Fruit fly (Drosophila melanogaster): ENCODE results near the gene GMF.

GMF gene

dm6 chr2L:16268107-16268539, 34.6 kb downstream of the GMF start (continued):
- TF ChIP-seq pfk (GFP tag; optimal IDR thresholded peaks at IDR 0.05), result peak; percentile 66
- no peak for TF ChIP-seq CG6791 (GFP tag; IDR thresholded peaks at IDR 0.05; ENCODE audit: partially characterized antibody)
- no peak for TF ChIP-seq zen (tag; optimal IDR thresholded peaks at IDR 0.05)
- TF ChIP-seq ranshi (GFP tag; IDR thresholded peaks at IDR 0.05), result no peak
- no peak for TF ChIP-seq CG16815 (GFP tag; optimal IDR thresholded peaks at IDR 0.05)
- TF ChIP-seq Sry-β (GFP tag; optimal IDR thresholded peaks at IDR 0.05), result peak; percentile 16
- no peak for TF ChIP-seq CG1792 (GFP tag; optimal IDR thresholded peaks at IDR 0.05)
- TF ChIP-seq Nf-YB (GFP tag; optimal IDR thresholded peaks at IDR 0.05), result no peak
- TF ChIP-seq CG17912 (GFP tag; optimal IDR thresholded peaks at IDR 0.05), result peak; percentile 4
- TF ChIP-seq az2 (GFP tag; optimal IDR thresholded peaks at IDR 0.05), result no peak
- TF ChIP-seq Neu2 (GFP tag; optimal IDR thresholded peaks at IDR 0.05; ENCODE audit: borderline replicate concordance), result peak; percentile 8
- no peak for TF ChIP-seq CG8478 (optimal IDR thresholded peaks at IDR 0.05)
- peak; percentile 18 for TF ChIP-seq CG17385 (GFP tag; optimal IDR thresholded peaks at IDR 0.05)
- peak; percentile 2 for TF ChIP-seq CG33557 (GFP tag; optimal IDR thresholded peaks at IDR 0.05)
- no peak for TF ChIP-seq chm (GFP tag; IDR thresholded peaks at IDR 0.05)
- no peak for TF ChIP-seq stc (GFP tag; IDR thresholded peaks at IDR 0.05)
- no peak for TF ChIP-seq CG11696 (GFP tag; IDR thresholded peaks at IDR 0.05)
- TF ChIP-seq ttk (GFP tag; IDR thresholded peaks at IDR 0.05), result no peak
- TF ChIP-seq CG10274 (GFP tag; optimal IDR thresholded peaks at IDR 0.05), result no peak
- TF ChIP-seq sd (tag; optimal IDR thresholded peaks at IDR 0.05), result peak; percentile 57
- no peak for TF ChIP-seq dan (GFP tag; IDR thresholded peaks at IDR 0.05)
- peak; percentile 56 for TF ChIP-seq twi (tag; optimal IDR thresholded peaks at IDR 0.05)
- TF ChIP-seq CG6175 (GFP tag; IDR thresholded peaks at IDR 0.05), result no peak
- TF ChIP-seq NC2α (GFP tag; optimal IDR thresholded peaks at IDR 0.05), result no peak
- TF ChIP-seq CG31365 (tag; optimal IDR thresholded peaks at IDR 0.05), result no peak
- peak; percentile 25 for TF ChIP-seq nerfin-1 (tag; optimal IDR thresholded peaks at IDR 0.05)
- TF ChIP-seq Hmx (GFP tag; optimal IDR thresholded peaks at IDR 0.05), result no peak
- TF ChIP-seq CTCF (GFP tag; optimal IDR thresholded peaks at IDR 0.05), result peak; percentile 6
- TF ChIP-seq CG7357 (GFP tag; IDR thresholded peaks at IDR 0.05), result no peak
- no peak for TF ChIP-seq CG15011 (GFP tag; optimal IDR thresholded peaks at IDR 0.05)
- no peak for TF ChIP-seq CG9215 (GFP tag; IDR thresholded peaks at IDR 0.05)
- no peak for TF ChIP-seq CG8089 (GFP tag; optimal IDR thresholded peaks at IDR 0.05)
- TF ChIP-seq CG2875 (GFP tag; optimal IDR thresholded peaks at IDR 0.05), result no peak
- TF ChIP-seq CG3838 (GFP tag; optimal IDR thresholded peaks at IDR 0.05), result peak; percentile 54
- TF ChIP-seq hth (optimal IDR thresholded peaks at IDR 0.05), result no peak
- no peak for TF ChIP-seq CG3281 (GFP tag; optimal IDR thresholded peaks at IDR 0.05)
- TF ChIP-seq cg (GFP tag; optimal IDR thresholded peaks at IDR 0.05), result peak; percentile 49
- no peak for TF ChIP-seq repo (GFP tag; optimal IDR thresholded peaks at IDR 0.05)
- no peak for TF ChIP-seq sim (GFP tag; IDR thresholded peaks at IDR 0.05)
- no peak for TF ChIP-seq CG12744 (GFP tag; optimal IDR thresholded peaks at IDR 0.05)
- no peak for TF ChIP-seq wek (GFP tag; optimal IDR thresholded peaks at IDR 0.05)
- no peak for TF ChIP-seq CG4730 (GFP tag; IDR thresholded peaks at IDR 0.05)
- TF ChIP-seq odd (GFP tag; optimal IDR thresholded peaks at IDR 0.05), result peak; percentile 2
- TF ChIP-seq CG13624 (GFP tag; optimal IDR thresholded peaks at IDR 0.05), result no peak
- no peak for TF ChIP-seq CG32767 (GFP tag; IDR thresholded peaks at IDR 0.05)
- TF ChIP-seq lbe (GFP tag; optimal IDR thresholded peaks at IDR 0.05), result peak; percentile 14
- TF ChIP-seq sqz (GFP tag; optimal IDR thresholded peaks at IDR 0.05), result peak; percentile 21
- no peak for TF ChIP-seq CG10366 (GFP tag; IDR thresholded peaks at IDR 0.05)
- no peak for TF ChIP-seq sc (optimal IDR thresholded peaks at IDR 0.05)
- no peak for TF ChIP-seq sc (GFP tag; optimal IDR thresholded peaks at IDR 0.05)
- no peak for TF ChIP-seq toy (GFP tag; IDR thresholded peaks at IDR 0.05)
- TF ChIP-seq CG5180 (GFP tag; optimal IDR thresholded peaks at IDR 0.05), result peak; percentile 65
- TF ChIP-seq lola (GFP tag; optimal IDR thresholded peaks at IDR 0.05), result no peak

Data from whole organism, embryonic.